Fruit fly (Drosophila melanogaster) whole organism, embryonic: ENCODE results near the gene Psn.

Experiments
- BEAF-32 ChIP-seq: fragments of 200-800 bp; sonication (Bioruptor generic); optimal IDR thresholded peaks from 3 replicates; lab custom pipeline; 2017; ENCODE audit warnings: missing biosample characterization, missing genetic modification characterization, mild to moderate bottlenecking, moderate library complexity, missing genetic modification reagents
- CG11504 ChIP-seq: fragments of 200-800 bp; sonication (Bioruptor generic); optimal IDR thresholded peaks from 3 replicates; lab custom pipeline; 2019; ENCODE audit warnings: missing biosample characterization, mild to moderate bottlenecking, missing genetic modification characterization, moderate library complexity
- CG13123 ChIP-seq: fragments of 200-800 bp; sonication (Bioruptor generic); optimal IDR thresholded peaks from 2 replicates; lab custom pipeline; 2016; ENCODE audit warnings: missing biosample characterization, missing genetic modification characterization
- CG14667 ChIP-seq: fragments of 200-800 bp; sonication (Bioruptor generic); IDR thresholded peaks from 2 replicates; pipeline ENCODE4 v1.3.6; 2022; ENCODE audit warnings: missing biosample characterization, missing genetic modification characterization
- CG15479 ChIP-seq: fragments of 200-800 bp; sonication (Bioruptor generic); optimal IDR thresholded peaks from 3 replicates; lab custom pipeline; 2019; ENCODE audit warnings: missing biosample characterization, mild to moderate bottlenecking, missing genetic modification characterization, moderate library complexity
- CG2199 ChIP-seq: fragments of 200-800 bp; sonication (Bioruptor generic); IDR thresholded peaks from 3 replicates; pipeline ENCODE4 v1.3.6; 2022; ENCODE audit warnings: missing biosample characterization, missing genetic modification characterization
- CG31365 ChIP-seq: fragments of 200-800 bp; sonication (Bioruptor generic); optimal IDR thresholded peaks from 2 replicates; lab custom pipeline; 2018; ENCODE audit warnings: missing biosample characterization, mild to moderate bottlenecking, missing genetic modification characterization
- CG32532 ChIP-seq: fragments of 200-800 bp; sonication (Bioruptor generic); IDR thresholded peaks from 2 replicates; pipeline ENCODE4 v1.3.6; 2022; ENCODE audit warnings: missing biosample characterization, missing genetic modification characterization
- CG4360 ChIP-seq: fragments of 200-800 bp; sonication (Bioruptor generic); IDR thresholded peaks from 2 replicates; pipeline ENCODE4 v1.3.6; 2022; ENCODE audit warnings: missing biosample characterization, missing genetic modification characterization
- CG4820 ChIP-seq: fragments of 200-800 bp; sonication (Bioruptor generic); optimal IDR thresholded peaks from 3 replicates; lab custom pipeline; 2016; ENCODE audit warnings: missing biosample characterization, missing genetic modification characterization
- CG5245 ChIP-seq: fragments of 200-800 bp; sonication (Bioruptor generic); optimal IDR thresholded peaks from 3 replicates; lab custom pipeline; 2016; ENCODE audit warnings: missing biosample characterization, missing genetic modification characterization
- CG9609 ChIP-seq: fragments of 200-800 bp; sonication (Bioruptor generic); optimal IDR thresholded peaks from 3 replicates; lab custom pipeline; 2016; ENCODE audit warnings: missing biosample characterization, missing genetic modification characterization
- CG9727 ChIP-seq: fragments of 200-800 bp; sonication (Bioruptor generic); optimal IDR thresholded peaks from 3 replicates; lab custom pipeline; 2017; ENCODE audit warnings: missing biosample characterization, mild to moderate bottlenecking, missing genetic modification characterization
- CG9876 ChIP-seq: fragments of 200-800 bp; sonication (Bioruptor generic); optimal IDR thresholded peaks from 2 replicates; lab custom pipeline; 2016; ENCODE audit warnings: missing biosample characterization, missing genetic modification characterization
- Camta ChIP-seq: fragments of 200-800 bp; sonication (Bioruptor generic); optimal IDR thresholded peaks from 2 replicates; lab custom pipeline; 2016; ENCODE audit warnings: missing biosample characterization, missing genetic modification characterization
- CkIIα-i1 ChIP-seq: fragments of 200-800 bp; sonication (Bioruptor generic); IDR thresholded peaks from 2 replicates; pipeline ENCODE4 v1.3.6; 2022; ENCODE audit warnings: missing biosample characterization, missing genetic modification characterization
- CrebB ChIP-seq: fragments of 200-800 bp; sonication (Bioruptor generic); optimal IDR thresholded peaks from 3 replicates; lab custom pipeline; 2018; ENCODE audit warnings: missing biosample characterization, mild to moderate bottlenecking, missing genetic modification characterization
- MBD-R2 ChIP-seq: fragments of 200-800 bp; sonication (Bioruptor generic); IDR thresholded peaks from 2 replicates; pipeline ENCODE4 v1.3.6; 2022; ENCODE audit warnings: missing biosample characterization, missing genetic modification characterization
- Meics ChIP-seq: fragments of 200-800 bp; sonication (Bioruptor generic); optimal IDR thresholded peaks from 2 replicates; lab custom pipeline; 2017; ENCODE audit warnings: missing biosample characterization, mild to moderate bottlenecking, missing genetic modification characterization
- Nf-YC ChIP-seq: fragments of 200-800 bp; optimal IDR thresholded peaks from 3 replicates; lab custom pipeline; 2019; ENCODE audit warnings: missing biosample characterization, mild to moderate bottlenecking, missing genetic modification characterization, moderate library complexity
- PHDP ChIP-seq: fragments of 200-800 bp; sonication (Bioruptor generic); optimal IDR thresholded peaks from 3 replicates; lab custom pipeline; 2018; ENCODE audit warnings: missing biosample characterization, mild to moderate bottlenecking, missing genetic modification characterization, moderate library complexity
- Ptx1 ChIP-seq: fragments of 200-800 bp; sonication (Bioruptor generic); IDR thresholded peaks from 2 replicates; pipeline ENCODE4 v1.3.6; 2022; ENCODE audit warnings: missing biosample characterization, missing genetic modification characterization
- Scr ChIP-seq: fragments of 200-800 bp; sonication (Bioruptor generic); IDR thresholded peaks from 2 replicates; pipeline ENCODE4 v1.3.6; 2022; ENCODE audit warnings: missing biosample characterization, missing genetic modification characterization; ENCODE audit not compliant: partially characterized antibody
- chinmo ChIP-seq: fragments of 200-800 bp; sonication (Bioruptor generic); IDR thresholded peaks from 4 replicates; pipeline ENCODE4 v1.3.6; 2022; ENCODE audit warnings: missing biosample characterization, missing genetic modification characterization; ENCODE audit not compliant: partially characterized antibody
- croc ChIP-seq: fragments of 200-800 bp; sonication (Bioruptor generic); conservative IDR thresholded peaks from 3 replicates; pipeline ENCODE4 v1.3.6; 2022; ENCODE audit warnings: missing biosample characterization, missing genetic modification characterization
- esg ChIP-seq: fragments of 200-800 bp; sonication (Bioruptor generic); conservative IDR thresholded peaks from 2 replicates; pipeline ENCODE4 v1.3.6; 2022; ENCODE audit warnings: missing biosample characterization, missing genetic modification characterization
- exex ChIP-seq: fragments of 200-800 bp; sonication (Bioruptor generic); optimal IDR thresholded peaks from 4 replicates; lab custom pipeline; 2018; ENCODE audit warnings: missing biosample characterization, mild to moderate bottlenecking, missing genetic modification characterization, moderate library complexity
- eyg ChIP-seq: fragments of 200-800 bp; sonication (Bioruptor generic); optimal IDR thresholded peaks from 3 replicates; lab custom pipeline; 2016; ENCODE audit warnings: missing biosample characterization, missing genetic modification characterization
- grn ChIP-seq: fragments of 200-800 bp; sonication (Bioruptor generic); optimal IDR thresholded peaks from 3 replicates; lab custom pipeline; 2017; ENCODE audit warnings: missing biosample characterization, missing genetic modification characterization
- hkb ChIP-seq, 2 experiments: fragments of 200-800 bp in 1 of 2; fragments of >200 bp in 1 of 2; sonication (Bioruptor generic) in 1 of 2; IDR thresholded peaks in 1 of 2; optimal IDR thresholded peaks in 1 of 2; 2 replicates each; pipeline versions ENCODE4 v1.3.6 to Lab custom; 2017 to 2022; ENCODE audit warnings: missing biosample characterization in 1 of 2, missing genetic modification characterization in 1 of 2
- jigr1 ChIP-seq: fragments of 200-800 bp; sonication (Bioruptor generic); IDR thresholded peaks from 3 replicates; pipeline ENCODE4 v1.3.6; 2022; ENCODE audit warnings: missing biosample characterization, missing genetic modification characterization
- ken ChIP-seq: fragments of 200-800 bp; sonication (Bioruptor generic); IDR thresholded peaks from 3 replicates; pipeline ENCODE4 v1.3.6; 2022; ENCODE audit warnings: missing biosample characterization, missing genetic modification characterization
- lmd ChIP-seq: fragments of 200-800 bp; sonication (Bioruptor generic); IDR thresholded peaks from 2 replicates; pipeline ENCODE4 v1.3.6; 2022; ENCODE audit warnings: missing biosample characterization, missing genetic modification characterization
- lola ChIP-seq, 3 experiments: fragments of >200 bp in 2 of 3; fragments of 200-800 bp in 1 of 3; sonication (Bioruptor generic) in 1 of 3; optimal IDR thresholded peaks; 2 replicates each; lab custom pipeline; 2017 to 2019; ENCODE audit warnings: missing biosample characterization in 3 of 3, missing genetic modification characterization in 3 of 3, mild to moderate bottlenecking in 1 of 3, moderate library complexity in 1 of 3
- maf-S ChIP-seq: fragments of 200-800 bp; sonication (Bioruptor generic); optimal IDR thresholded peaks from 2 replicates; lab custom pipeline; 2016; ENCODE audit warnings: missing biosample characterization, missing genetic modification characterization
- onecut ChIP-seq: fragments of 200-800 bp; sonication (Bioruptor generic); IDR thresholded peaks from 2 replicates; pipeline ENCODE4 v1.3.6; 2022; ENCODE audit warnings: missing biosample characterization, missing genetic modification characterization
- ranshi ChIP-seq: fragments of 200-800 bp; sonication (Bioruptor generic); IDR thresholded peaks from 2 replicates; pipeline ENCODE4 v1.3.6; 2022; ENCODE audit warnings: missing biosample characterization, missing genetic modification characterization
- row ChIP-seq: fragments of 200-800 bp; sonication (Bioruptor generic); IDR thresholded peaks from 3 replicates; pipeline ENCODE4 v1.3.6; 2022; ENCODE audit warnings: missing biosample characterization, missing genetic modification characterization
- sc ChIP-seq, 3 experiments: fragments of >200 bp in 2 of 3; fragments of 200-800 bp in 1 of 3; sonication (Bioruptor generic) in 1 of 3; optimal IDR thresholded peaks; 2 replicates in 2 of 3; 3 replicates in 1 of 3; lab custom pipeline; 2017; ENCODE audit warnings: mild to moderate bottlenecking in 1 of 3, missing biosample characterization in 1 of 3, missing genetic modification characterization in 1 of 3, missing genetic modification reagents in 1 of 3
- sd ChIP-seq: fragments of 200-800 bp; sonication (Bioruptor generic); optimal IDR thresholded peaks from 3 replicates; lab custom pipeline; 2018; ENCODE audit warnings: missing biosample characterization, mild to moderate bottlenecking, missing genetic modification characterization, moderate library complexity
- sens ChIP-seq: fragments of 200-800 bp; sonication (Bioruptor generic); peaks from one replicate; lab custom pipeline; 2016; ENCODE audit warnings: missing biosample characterization, missing genetic modification characterization
- sima ChIP-seq: fragments of 200-800 bp; sonication (Bioruptor generic); optimal IDR thresholded peaks from 2 replicates; lab custom pipeline; 2016; ENCODE audit warnings: missing biosample characterization, missing genetic modification characterization
- sna ChIP-seq: fragments of 200-800 bp; sonication (Bioruptor generic); IDR thresholded peaks from 2 replicates; pipeline ENCODE4 v1.3.6; 2022; ENCODE audit warnings: missing biosample characterization, missing genetic modification characterization; ENCODE audit not compliant: partially characterized antibody
- stc ChIP-seq: fragments of 200-800 bp; sonication (Bioruptor generic); IDR thresholded peaks from 2 replicates; pipeline ENCODE4 v1.3.6; 2022; ENCODE audit warnings: missing biosample characterization, missing genetic modification characterization
- sug ChIP-seq: fragments of 200-800 bp; optimal IDR thresholded peaks from 2 replicates; lab custom pipeline; 2019; ENCODE audit warnings: missing biosample characterization, mild to moderate bottlenecking, missing genetic modification characterization, moderate library complexity
- tx ChIP-seq: fragments of 200-800 bp; sonication (Bioruptor generic); optimal IDR thresholded peaks from 2 replicates; lab custom pipeline; 2016; ENCODE audit warnings: missing biosample characterization, missing genetic modification characterization

Gene Psn

dm6 chr3L:20384086-20384810 lies 48.0 kb upstream of the Psn start, which contains the start of the genes CG5498 and fbl (continued):
- TF ChIP-seq sima (GFP tag; lab: Kevin White, UChicago) (no peak), CG9727 (GFP tag; lab: Kevin White, UChicago) (peak; percentile 65), PHDP (peak; percentile 70), CG4820 (GFP tag; lab: Kevin White, UChicago) (peak; percentile 50), Scr (GFP tag; lab: Robert Waterston, UW) (peak; percentile 34; the same call in 1 of the 2 replicates), CG5245 (GFP tag; lab: Kevin White, UChicago) (peak; percentile 56), row (GFP tag; lab: Robert Waterston, UW) (peak; percentile 56), hkb (optimal IDR thresholded peaks at IDR 0.05; lab: Kevin White, UChicago) (no peak), hkb (GFP tag; IDR thresholded peaks at IDR 0.05; lab: Robert Waterston, UW) (0 out of 2 replicates have a peak, but pooled peaks have one; percentile 46), CG9609 (GFP tag; lab: Kevin White, UChicago) (peak; percentile 9), BEAF-32 (GFP tag; lab: Kevin White, UChicago) (peak; percentile 57), stc (GFP tag; lab: Robert Waterston, UW) (0 out of 2 replicates have a peak, but pooled peaks have one; percentile 29), onecut (GFP tag; lab: Robert Waterston, UW) (peak; percentile 55), CG32532 (GFP tag; lab: Robert Waterston, UW) (peak; percentile 52; the same call in 1 of the 2 replicates), CG4360 (GFP tag; lab: Robert Waterston, UW) (no peak), sc (optimal IDR thresholded peaks at IDR 0.05; lab: Kevin White, UChicago) (no peak), sc (GFP tag; optimal IDR thresholded peaks at IDR 0.05; lab: Kevin White, UChicago) (no peak), CG2199 (GFP tag; lab: Robert Waterston, UW) (no peak), CG11504 (tag; lab: Kevin White, UChicago) (peak; percentile 99)
- TF ChIP-seq, all 482 proteins: peak for 255

- TF ChIP-seq sens (GFP tag; lab: Kevin White, UChicago): peak; percentile 61
- TF ChIP-seq tx: no peak
These were observed 47.3 kb upstream of the Psn start for dm6 chr3L:20385006-20385405.

dm6 chr3L:20385408-20385807 lies 46.9 kb upstream of the Psn start:
- TF ChIP-seq exex (tag; lab: Kevin White, UChicago) (peak; percentile 83), CG9876 (GFP tag; lab: Kevin White, UChicago) (no peak), CrebB (tag; lab: Kevin White, UChicago) (peak; percentile 17), MBD-R2 (GFP tag; lab: Robert Waterston, UW) (no peak), CG15479 (peak; percentile 81), lola (GFP tag; optimal IDR thresholded peaks at IDR 0.05; lab: Kevin White, UChicago) (no peak), Ptx1 (no peak), CG13123 (GFP tag; lab: Kevin White, UChicago) (no peak), croc (GFP tag; lab: Robert Waterston, UW) (no peak), ken (GFP tag; lab: Robert Waterston, UW) (no peak), esg (GFP tag; lab: Robert Waterston, UW) (no peak), Meics (GFP tag; lab: Kevin White, UChicago) (no peak), grn (GFP tag; lab: Kevin White, UChicago) (peak; percentile 87), chinmo (peak; percentile 49; the same call in 2 of the 4 replicates), sna (no peak), sd (tag; lab: Kevin White, UChicago) (peak; percentile 83), Camta (no peak), eyg (no peak), ranshi (GFP tag; lab: Robert Waterston, UW) (no peak), Nf-YC (tag; lab: Kevin White, UChicago) (no peak), sug (tag; lab: Kevin White, UChicago) (peak; percentile 64), CG14667 (GFP tag; lab: Robert Waterston, UW) (no peak), CG31365 (tag; lab: Kevin White, UChicago) (no peak), maf-S (no peak), CkIIα-i1 (no peak), lmd (GFP tag; lab: Robert Waterston, UW) (no peak), jigr1 (GFP tag; lab: Robert Waterston, UW) (no peak)
